Worm (Caenorhabditis elegans): ENCODE data around the gene F10C2.4.

The F10C2.4 gene

DNA sequence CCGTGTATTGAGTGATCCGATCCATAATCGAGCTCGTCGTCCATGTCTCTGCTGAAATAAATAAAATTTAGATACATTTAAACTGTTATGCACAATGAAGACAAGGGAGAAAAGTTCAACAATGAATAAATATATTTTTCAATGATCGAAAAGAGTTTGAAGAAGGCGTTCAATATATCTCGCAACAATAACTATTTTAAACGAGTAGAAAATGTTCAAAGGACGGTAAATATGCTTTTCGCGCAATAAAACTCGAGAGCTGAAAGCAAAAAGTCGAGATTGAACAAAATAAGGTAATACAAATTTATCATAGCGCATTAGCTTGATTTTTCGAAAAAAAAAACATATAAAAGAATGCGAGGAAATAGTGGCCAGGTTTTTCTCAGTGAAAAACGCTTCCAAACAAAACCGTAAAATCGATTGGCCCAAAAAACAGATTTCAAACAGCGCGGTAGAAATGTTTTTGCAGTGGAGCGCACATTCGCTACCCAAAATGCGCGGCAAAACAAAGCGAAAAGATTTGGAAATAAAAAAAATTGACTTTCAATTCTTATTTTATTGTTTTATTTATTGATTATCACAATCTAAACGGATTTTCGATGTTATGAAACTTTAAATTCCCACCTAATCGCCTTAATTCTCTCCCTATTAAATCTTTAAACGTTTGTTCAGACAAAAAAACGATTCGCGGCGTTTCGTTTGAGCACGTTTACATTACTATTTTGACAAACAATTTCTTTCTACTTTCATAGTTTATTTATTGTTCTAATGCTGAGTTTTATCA is at the start of gene F10C2.4, which contains the start of gene kup-1:
Gene F10C2.4 (plus strand): TSS at position 734 of the 784 bp plus-strand sequence.
Gene kup-1 (minus strand): TSS at position 51 of the 784 bp plus-strand sequence.
- TF ChIP-seq tbx-11 (GFP tag; IDR thresholded peaks at IDR 0.05) (no peak), B0310.2 (tag; optimal IDR thresholded peaks at IDR 0.05) (no peak), ama-1 (optimal IDR thresholded peaks at IDR 0.05) (no peak), pes-1 (GFP tag; IDR thresholded peaks at IDR 0.05) (no peak), ceh-13 (GFP tag; optimal IDR thresholded peaks at IDR 0.05) (no peak), ets-7 (tag; optimal IDR thresholded peaks at IDR 0.05) (no peak), ceh-36 (tag; optimal IDR thresholded peaks at IDR 0.05) (no peak), scrt-1 (GFP tag; IDR thresholded peaks at IDR 0.05) (no peak), F13C5.2 (tag; optimal IDR thresholded peaks at IDR 0.05) (no peak), sea-1 (GFP tag; conservative IDR thresholded peaks at IDR 0.05) (no peak), tra-4 (tag; optimal IDR thresholded peaks at IDR 0.05) (no peak), aly-1 (tag; optimal IDR thresholded peaks at IDR 0.05) (no peak), hmbx-1 (tag; optimal IDR thresholded peaks at IDR 0.05) (no peak), tbx-37 (GFP tag; conservative IDR thresholded peaks at IDR 0.05) (no peak), hmg-4 (GFP tag; optimal IDR thresholded peaks at IDR 0.05) (no peak), flt-1 (GFP tag; IDR thresholded peaks at IDR 0.05) (no peak), hnd-1 (tag; optimal IDR thresholded peaks at IDR 0.05) (no peak)

DNA sequence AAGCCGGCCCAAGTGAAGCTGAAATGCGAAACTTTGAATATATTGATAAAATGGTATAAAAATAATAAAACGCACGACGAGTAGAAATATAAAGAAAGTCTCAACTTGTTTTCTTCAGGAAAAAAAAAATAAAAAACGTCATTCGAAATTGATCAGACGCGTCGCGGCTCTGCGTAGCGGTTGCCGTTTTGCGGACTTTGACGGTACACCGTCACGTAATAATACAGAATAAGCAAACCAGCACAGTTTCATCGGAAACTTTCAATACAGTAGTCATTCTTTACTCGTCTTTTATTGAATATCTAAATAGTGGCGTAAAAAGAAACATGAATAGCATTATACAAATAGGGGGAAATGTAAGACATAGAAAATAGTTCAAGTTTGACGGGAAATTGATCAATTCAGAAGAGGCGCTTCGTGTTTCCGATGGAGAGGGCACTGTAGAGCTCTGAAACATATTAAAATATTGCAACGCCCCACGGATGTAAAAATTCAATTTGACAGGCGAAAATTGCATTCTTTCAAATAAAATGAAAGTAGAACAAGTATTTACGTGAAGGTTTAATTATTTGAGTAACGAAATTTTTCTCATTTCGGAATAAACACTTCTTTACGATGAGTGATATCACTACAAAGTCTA is 47.5 kb upstream of the F10C2.4 start, which contains the start of the genes cyl-1 and C52E4.7:
Gene cyl-1 (minus strand): TSS at position 18 of the 640 bp plus-strand sequence.
Gene C52E4.7 (plus strand): TSS at position 590 of the 640 bp plus-strand sequence.
- TF ChIP-seq hnd-1 (tag; optimal IDR thresholded peaks at IDR 0.05) (no peak), sea-1 (GFP tag; conservative IDR thresholded peaks at IDR 0.05) (no peak), ceh-13 (GFP tag; optimal IDR thresholded peaks at IDR 0.05) (no peak), pes-1 (GFP tag; IDR thresholded peaks at IDR 0.05) (no peak), scrt-1 (GFP tag; IDR thresholded peaks at IDR 0.05) (no peak), hmbx-1 (tag; optimal IDR thresholded peaks at IDR 0.05) (no peak), tbx-11 (GFP tag; IDR thresholded peaks at IDR 0.05) (no peak), hmg-4 (GFP tag; optimal IDR thresholded peaks at IDR 0.05) (no peak)

DNA sequence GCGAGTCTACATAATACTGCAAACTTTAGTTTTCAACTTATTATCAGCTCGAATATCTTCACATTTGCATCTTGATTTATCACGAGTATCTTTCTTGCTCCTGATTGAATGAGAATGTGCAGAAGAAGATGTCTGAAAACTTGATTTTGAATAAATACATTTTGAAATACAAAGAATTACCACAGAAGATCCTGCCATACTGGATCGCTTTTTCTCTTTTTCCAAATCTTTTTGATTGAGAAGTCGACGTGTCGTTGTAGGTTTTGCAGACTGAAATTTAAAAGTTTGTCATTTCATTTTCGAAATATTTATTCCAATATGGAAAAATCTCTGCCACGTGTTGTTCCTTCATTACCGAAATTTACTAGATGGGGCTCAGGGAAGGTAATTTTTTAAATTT is 45.5 kb upstream of the F10C2.4 start, which contains the start of gene C52E4.12:
Gene C52E4.12 (plus strand): TSS at position 301 of the 400 bp plus-strand sequence.
- no peak for TF ChIP-seq scrt-1 (GFP tag; IDR thresholded peaks at IDR 0.05)
- no peak for TF ChIP-seq tbx-11 (GFP tag; IDR thresholded peaks at IDR 0.05)
- TF ChIP-seq ama-1 (optimal IDR thresholded peaks at IDR 0.05): no peak
- no peak for TF ChIP-seq pes-1 (GFP tag; IDR thresholded peaks at IDR 0.05)
- no peak for TF ChIP-seq B0310.2 (tag; optimal IDR thresholded peaks at IDR 0.05)
- TF ChIP-seq hmg-4 (GFP tag; optimal IDR thresholded peaks at IDR 0.05): no peak
- TF ChIP-seq aly-1 (tag; optimal IDR thresholded peaks at IDR 0.05): no peak
- no peak for TF ChIP-seq ceh-36 (tag; optimal IDR thresholded peaks at IDR 0.05)
- no peak for TF ChIP-seq sea-1 (GFP tag; conservative IDR thresholded peaks at IDR 0.05)
- TF ChIP-seq hmbx-1 (tag; optimal IDR thresholded peaks at IDR 0.05): no peak
- TF ChIP-seq tra-4 (tag; optimal IDR thresholded peaks at IDR 0.05): no peak
- no peak for TF ChIP-seq flt-1 (GFP tag; IDR thresholded peaks at IDR 0.05)
- no peak for TF ChIP-seq hnd-1 (tag; optimal IDR thresholded peaks at IDR 0.05)
- no peak for TF ChIP-seq ets-7 (tag; optimal IDR thresholded peaks at IDR 0.05)
- TF ChIP-seq F13C5.2 (tag; optimal IDR thresholded peaks at IDR 0.05): no peak
- no peak for TF ChIP-seq tbx-37 (GFP tag; conservative IDR thresholded peaks at IDR 0.05)

DNA sequence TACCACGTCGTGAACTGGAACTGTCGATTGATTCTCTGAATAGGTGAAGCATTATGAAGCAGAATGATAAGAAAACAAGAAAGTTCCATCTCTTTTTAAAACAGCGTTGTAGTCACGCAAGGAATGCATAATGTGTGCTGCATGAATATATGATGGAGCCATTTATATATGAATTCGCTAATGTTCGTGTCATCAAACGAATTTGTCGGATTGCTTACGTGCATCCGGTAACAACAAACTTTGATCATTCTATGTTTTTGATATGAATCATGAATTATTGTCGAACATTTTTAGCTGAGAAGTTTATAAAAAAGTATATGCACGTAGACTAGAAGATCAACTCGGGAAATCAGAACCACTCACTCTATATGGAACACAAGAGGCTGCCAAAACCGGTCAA is 44.0 kb upstream of the F10C2.4 start:
- TF ChIP-seq hmg-4 (GFP tag; optimal IDR thresholded peaks at IDR 0.05) (no peak), hnd-1 (tag; optimal IDR thresholded peaks at IDR 0.05) (no peak), ama-1 (optimal IDR thresholded peaks at IDR 0.05) (no peak), tbx-37 (GFP tag; conservative IDR thresholded peaks at IDR 0.05) (no peak), ceh-36 (tag; optimal IDR thresholded peaks at IDR 0.05) (no peak), F13C5.2 (tag; optimal IDR thresholded peaks at IDR 0.05) (no peak), aly-1 (tag; optimal IDR thresholded peaks at IDR 0.05) (no peak), pes-1 (GFP tag; IDR thresholded peaks at IDR 0.05) (no peak), sea-1 (GFP tag; conservative IDR thresholded peaks at IDR 0.05) (no peak), B0310.2 (tag; optimal IDR thresholded peaks at IDR 0.05) (no peak), ets-7 (tag; optimal IDR thresholded peaks at IDR 0.05) (no peak), hmbx-1 (tag; optimal IDR thresholded peaks at IDR 0.05) (no peak), scrt-1 (GFP tag; IDR thresholded peaks at IDR 0.05) (no peak)

DNA sequence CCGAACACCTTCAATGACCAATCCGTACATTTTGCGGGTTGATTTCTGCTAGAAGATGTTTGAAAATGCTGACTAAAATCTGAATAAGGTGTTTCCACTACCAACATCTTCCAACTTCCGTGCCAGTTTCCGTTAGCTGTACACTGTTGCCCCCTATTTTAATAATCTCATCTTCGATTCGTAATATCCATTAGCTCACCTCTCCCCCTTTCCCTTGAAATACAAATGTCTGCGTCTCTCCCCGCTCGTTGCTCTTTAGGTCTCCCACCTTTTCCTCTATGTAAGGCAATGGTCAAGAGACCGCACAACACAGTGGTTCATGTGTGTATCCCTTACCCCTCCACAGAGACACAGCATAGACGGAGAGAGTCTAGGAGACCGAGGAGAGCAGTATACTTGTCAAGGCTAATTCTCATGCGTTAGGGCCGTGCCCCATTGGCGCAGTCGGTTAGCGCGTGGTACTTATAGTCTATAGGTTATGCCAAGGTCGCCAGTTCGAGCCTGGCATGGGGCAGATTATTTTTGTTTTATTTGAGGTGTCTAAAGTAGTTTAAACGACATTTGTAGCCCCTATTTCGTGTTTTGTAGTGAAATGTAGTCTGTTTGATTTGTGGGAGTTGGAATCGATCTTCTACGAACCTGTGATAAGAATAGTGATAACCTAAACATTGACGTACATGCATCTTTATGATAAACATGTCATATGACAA is 39.5 kb upstream of the F10C2.4 start, which contains the start of gene gcy-33:
Gene gcy-33 (minus strand): TSS at position 51 of the 710 bp plus-strand sequence.
- peak; percentile 93 for TF ChIP-seq tra-4 (tag; optimal IDR thresholded peaks at IDR 0.05)
- TF ChIP-seq pes-1 (GFP tag; IDR thresholded peaks at IDR 0.05): peak; percentile 98
- peak; percentile 98 for TF ChIP-seq tbx-11 (GFP tag; IDR thresholded peaks at IDR 0.05)
- TF ChIP-seq hmbx-1 (tag; optimal IDR thresholded peaks at IDR 0.05): peak; percentile 89
- peak; percentile 98 for TF ChIP-seq tbx-37 (GFP tag; conservative IDR thresholded peaks at IDR 0.05)
- TF ChIP-seq ama-1 (optimal IDR thresholded peaks at IDR 0.05): no peak
- peak; percentile 93 for TF ChIP-seq sea-1 (GFP tag; conservative IDR thresholded peaks at IDR 0.05)
- TF ChIP-seq ceh-36 (tag; optimal IDR thresholded peaks at IDR 0.05): peak; percentile 97
- TF ChIP-seq ets-7 (tag; optimal IDR thresholded peaks at IDR 0.05): peak; percentile 93
- peak; percentile 98 for TF ChIP-seq flt-1 (GFP tag; IDR thresholded peaks at IDR 0.05)
- peak; percentile 97 for TF ChIP-seq F13C5.2 (tag; optimal IDR thresholded peaks at IDR 0.05)
- TF ChIP-seq hnd-1 (tag; optimal IDR thresholded peaks at IDR 0.05): peak; percentile 89
- peak; percentile 99 for TF ChIP-seq hmg-4 (GFP tag; optimal IDR thresholded peaks at IDR 0.05)
- peak; percentile 98 for TF ChIP-seq aly-1 (tag; optimal IDR thresholded peaks at IDR 0.05)
- peak; percentile 96 for TF ChIP-seq B0310.2 (tag; optimal IDR thresholded peaks at IDR 0.05)
- peak; percentile 94 for TF ChIP-seq ceh-13 (GFP tag; optimal IDR thresholded peaks at IDR 0.05)
- peak; percentile 98 for TF ChIP-seq scrt-1 (GFP tag; IDR thresholded peaks at IDR 0.05)
